Worm (Caenorhabditis elegans) whole organism, L2 larva: ENCODE results near the gene C14B1.2.

Source experiments
- C34F6.9 ChIP-seq: fragments of 150-350 bp; optimal IDR thresholded peaks from 2 replicates; lab custom pipeline; 2014; ENCODE audit warnings: missing biosample characterization, missing genetic modification characterization
- F13H6.1 ChIP-seq: sonication (generic microtip); optimal IDR thresholded peaks from 2 replicates; lab custom pipeline; 2016; ENCODE audit warnings: missing genetic modification characterization, missing compliant biosample characterization
- R02D3.7 ChIP-seq: fragments of 150-350 bp; optimal IDR thresholded peaks from 2 replicates; lab custom pipeline; 2014; ENCODE audit warnings: missing biosample characterization, missing genetic modification characterization
- Y55F3AM.14 ChIP-seq: fragments of 200-800 bp; sonication (Bioruptor generic); optimal IDR thresholded peaks from 2 replicates; lab custom pipeline; 2018; ENCODE audit warnings: mild to moderate bottlenecking, missing genetic modification characterization, missing compliant biosample characterization
- ZK546.5 ChIP-seq: sonication (generic microtip); optimal IDR thresholded peaks from 2 replicates; lab custom pipeline; 2017; ENCODE audit warnings: missing biosample characterization, missing genetic modification characterization
- alr-1 ChIP-seq: fragments of 150-350 bp; optimal IDR thresholded peaks from 2 replicates; lab custom pipeline; 2014; ENCODE audit warnings: missing biosample characterization, missing genetic modification characterization
- aly-2 ChIP-seq: fragments of 150-350 bp; optimal IDR thresholded peaks from 2 replicates; lab custom pipeline; 2014; ENCODE audit warnings: missing biosample characterization, missing genetic modification characterization
- ama-1 ChIP-seq: fragments of 150-350 bp; optimal IDR thresholded peaks from 2 replicates; lab custom pipeline; 2018; ENCODE audit warnings: inconsistent platforms
- blmp-1 ChIP-seq: sonication (generic microtip); optimal IDR thresholded peaks from 2 replicates; lab custom pipeline; 2017; ENCODE audit warnings: missing genetic modification characterization, mild to moderate bottlenecking, missing compliant biosample characterization, antibody characterized with exemption, moderate library complexity; ENCODE audit not compliant: insufficient read depth
- ceh-16 ChIP-seq: fragments of 150-350 bp; optimal IDR thresholded peaks from 2 replicates; lab custom pipeline; 2014; ENCODE audit warnings: missing biosample characterization, missing genetic modification characterization
- ceh-82 ChIP-seq: fragments of 150-350 bp; optimal IDR thresholded peaks from 2 replicates; lab custom pipeline; 2014; ENCODE audit warnings: missing biosample characterization, missing genetic modification characterization
- crh-2 ChIP-seq: sonication (generic microtip); optimal IDR thresholded peaks from 2 replicates; lab custom pipeline; 2017; ENCODE audit warnings: missing biosample characterization, missing genetic modification characterization
- egl-27 ChIP-seq: sonication (generic microtip); optimal IDR thresholded peaks from 3 replicates; lab custom pipeline; 2017; ENCODE audit warnings: missing biosample characterization, missing genetic modification reagents, missing genetic modification characterization
- elt-1 ChIP-seq: fragments of 150-350 bp; optimal IDR thresholded peaks from 2 replicates; lab custom pipeline; 2014; ENCODE audit warnings: missing biosample characterization, missing genetic modification characterization
- fos-1 ChIP-seq: fragments of 150-350 bp; optimal IDR thresholded peaks from 2 replicates; lab custom pipeline; 2014; ENCODE audit warnings: missing biosample characterization, missing genetic modification characterization
- lin-11 ChIP-seq: fragments of 150-350 bp; sonication (generic microtip); optimal IDR thresholded peaks from 2 replicates; lab custom pipeline; 2014; ENCODE audit warnings: missing biosample characterization, missing genetic modification characterization, inconsistent platforms, mixed read lengths
- lin-13 ChIP-seq: fragments of 150-350 bp; optimal IDR thresholded peaks from 2 replicates; lab custom pipeline; 2014; ENCODE audit warnings: missing biosample characterization, missing genetic modification reagents, missing genetic modification characterization
- lin-39 ChIP-seq: fragments of 150-350 bp; optimal IDR thresholded peaks from 2 replicates; lab custom pipeline; 2014; ENCODE audit warnings: missing biosample characterization, missing genetic modification reagents, missing genetic modification characterization
- lsy-2 ChIP-seq, 2 experiments: fragments of 150-350 bp in 1 of 2; sonication (generic microtip) in 1 of 2; optimal IDR thresholded peaks; 2 replicates each; lab custom pipeline; 2014 to 2017; ENCODE audit warnings: missing biosample characterization in 2 of 2, missing genetic modification characterization in 2 of 2
- mab-5 ChIP-seq: fragments of 150-350 bp; optimal IDR thresholded peaks from 2 replicates; lab custom pipeline; 2014; ENCODE audit warnings: missing biosample characterization, missing genetic modification characterization
- mbf-1 ChIP-seq: sonication (generic microtip); optimal IDR thresholded peaks from 2 replicates; lab custom pipeline; 2017; ENCODE audit warnings: missing biosample characterization, missing genetic modification characterization
- mdl-1 ChIP-seq, 2 experiments: fragments of 150-350 bp in 1 of 2; sonication (generic microtip) in 1 of 2; optimal IDR thresholded peaks; 2 replicates each; lab custom pipeline; 2017; ENCODE audit warnings: missing biosample characterization in 2 of 2, missing genetic modification characterization in 2 of 2
- nhr-10 ChIP-seq: sonication (generic microtip); optimal IDR thresholded peaks from 2 replicates; lab custom pipeline; 2017; ENCODE audit warnings: missing biosample characterization, missing genetic modification characterization
- nhr-11 ChIP-seq: fragments of 150-350 bp; optimal IDR thresholded peaks from 2 replicates; lab custom pipeline; 2014; ENCODE audit warnings: missing biosample characterization, missing genetic modification characterization
- nhr-129 ChIP-seq: fragments of 150-350 bp; optimal IDR thresholded peaks from 2 replicates; lab custom pipeline; 2014; ENCODE audit warnings: missing biosample characterization, missing genetic modification characterization
- nhr-25 ChIP-seq: fragments of 150-350 bp; sonication (generic microtip); optimal IDR thresholded peaks from 3 replicates; lab custom pipeline; 2014; ENCODE audit warnings: missing biosample characterization, missing genetic modification characterization
- nhr-77 ChIP-seq: fragments of 150-350 bp; optimal IDR thresholded peaks from 2 replicates; lab custom pipeline; 2014; ENCODE audit warnings: missing biosample characterization, missing genetic modification characterization
- peb-1 ChIP-seq: fragments of 150-350 bp; optimal IDR thresholded peaks from 2 replicates; lab custom pipeline; 2014; ENCODE audit warnings: missing biosample characterization, missing genetic modification characterization
- sem-4 ChIP-seq: fragments of 150-350 bp; optimal IDR thresholded peaks from 2 replicates; lab custom pipeline; 2014; ENCODE audit warnings: missing biosample characterization, missing genetic modification reagents, missing genetic modification characterization
- sma-3 ChIP-seq: sonication (generic microtip); optimal IDR thresholded peaks from 2 replicates; lab custom pipeline; 2016; ENCODE audit warnings: missing genetic modification reagents, missing genetic modification characterization, missing compliant biosample characterization
- sma-9 ChIP-seq, 2 experiments: fragments of 150-350 bp in 1 of 2; sonication (generic microtip) in 1 of 2; optimal IDR thresholded peaks; 2 replicates each; lab custom pipeline; 2014 to 2016; ENCODE audit warnings: missing genetic modification characterization in 2 of 2, mild to moderate bottlenecking in 1 of 2, missing biosample characterization in 1 of 2, missing compliant biosample characterization in 1 of 2, missing genetic modification reagents in 1 of 2, moderate library complexity in 1 of 2
- unc-55 ChIP-seq: fragments of 150-350 bp; sonication (generic microtip); optimal IDR thresholded peaks from 3 replicates; lab custom pipeline; 2014; ENCODE audit warnings: missing biosample characterization, missing genetic modification reagents, missing genetic modification characterization
- unc-62 ChIP-seq: fragments of 150-350 bp; optimal IDR thresholded peaks from 2 replicates; lab custom pipeline; 2014; ENCODE audit warnings: missing biosample characterization, missing genetic modification reagents, missing genetic modification characterization
- zag-1 ChIP-seq: fragments of 150-350 bp; optimal IDR thresholded peaks from 2 replicates; lab custom pipeline; 2014; ENCODE audit warnings: missing biosample characterization, missing genetic modification characterization
- ztf-1 ChIP-seq: fragments of 200-800 bp; sonication (Bioruptor generic); conservative IDR thresholded peaks from 2 replicates; pipeline ENCODE4 v1.3.6; 2022; ENCODE audit warnings: missing genetic modification characterization, missing compliant biosample characterization
- ztf-4 ChIP-seq: fragments of 150-350 bp; optimal IDR thresholded peaks from 2 replicates; lab custom pipeline; 2014; ENCODE audit warnings: missing biosample characterization, missing genetic modification characterization

Gene C14B1.2

DNA sequence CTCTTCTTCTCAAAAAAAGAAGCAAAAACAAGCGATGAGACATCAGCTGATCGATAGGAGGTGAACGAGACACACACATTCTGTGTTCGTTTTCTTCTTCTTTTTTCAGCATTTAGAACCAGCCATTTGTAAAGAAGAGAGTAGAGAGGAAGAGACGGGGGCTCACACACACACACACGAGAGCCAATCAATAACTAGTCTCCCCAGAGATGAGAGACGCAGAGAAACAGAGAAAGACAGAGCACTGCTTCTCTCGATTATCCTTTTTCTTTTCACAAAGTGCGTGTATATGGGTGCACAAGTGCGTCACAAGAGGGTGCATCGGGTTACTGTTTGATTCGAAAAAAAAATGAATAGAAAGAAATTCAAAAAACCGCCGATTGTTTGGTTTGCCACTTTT lies 24.7 kb upstream of the C14B1.2 start (continued):
- TF ChIP-seq sma-9 (GFP tag; optimal IDR thresholded peaks at IDR 0.05; lab: Kevin White, UChicago) (peak; percentile 81), sma-9 (tag; optimal IDR thresholded peaks at IDR 0.05; lab: Kevin White, UChicago) (no peak), alr-1 (tag; lab: Kevin White, UChicago) (no peak), ama-1 (lab: Kevin White, UChicago) (no peak), fos-1 (no peak), ztf-1 (no peak)
- TF ChIP-seq, all 48 proteins: peak for 16

DNA sequence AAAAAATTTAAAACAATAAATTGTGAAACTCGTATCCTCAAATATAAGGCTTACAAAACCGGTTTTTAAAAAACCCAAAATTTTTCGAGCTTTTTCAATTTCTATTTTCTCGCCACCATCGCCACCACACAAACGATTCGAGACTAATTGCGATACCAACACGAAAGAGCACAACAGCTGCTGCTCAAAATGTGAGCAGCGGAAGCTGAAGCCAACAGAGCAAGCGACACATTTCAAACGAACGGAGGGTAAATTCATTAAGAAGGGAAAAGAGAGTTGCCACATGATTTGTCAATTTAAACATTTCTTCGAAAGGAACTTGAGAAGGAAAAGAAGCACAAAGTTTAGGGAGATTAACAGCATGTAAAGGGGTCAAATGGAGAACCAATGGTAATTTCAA lies 23.0 kb upstream of the C14B1.2 start:
- TF ChIP-seq ztf-1 (no peak), unc-55 (GFP tag; lab: Kevin White, UChicago) (no peak), lsy-2 (tag; optimal IDR thresholded peaks at IDR 0.05; lab: Kevin White, UChicago) (peak in 1 of 2 experiments; percentile 34), elt-1 (no peak), ama-1 (lab: Kevin White, UChicago) (no peak), unc-62 (GFP tag; lab: Kevin White, UChicago) (no peak), lin-39 (tag; lab: Kevin White, UChicago) (no peak), C34F6.9 (tag; lab: Kevin White, UChicago) (no peak), mbf-1 (tag; lab: Kevin White, UChicago) (no peak), ZK546.5 (tag; lab: Kevin White, UChicago) (no peak), lin-11 (no peak), fos-1 (no peak), R02D3.7 (tag; lab: Kevin White, UChicago) (no peak), egl-27 (tag; lab: Kevin White, UChicago) (no peak), peb-1 (tag; lab: Kevin White, UChicago) (no peak), F13H6.1 (tag; lab: Kevin White, UChicago) (no peak), ceh-16 (tag; lab: Kevin White, UChicago) (no peak), sem-4 (tag; lab: Kevin White, UChicago) (peak; percentile 9)
- TF ChIP-seq, all 48 proteins: peak for 2

DNA sequence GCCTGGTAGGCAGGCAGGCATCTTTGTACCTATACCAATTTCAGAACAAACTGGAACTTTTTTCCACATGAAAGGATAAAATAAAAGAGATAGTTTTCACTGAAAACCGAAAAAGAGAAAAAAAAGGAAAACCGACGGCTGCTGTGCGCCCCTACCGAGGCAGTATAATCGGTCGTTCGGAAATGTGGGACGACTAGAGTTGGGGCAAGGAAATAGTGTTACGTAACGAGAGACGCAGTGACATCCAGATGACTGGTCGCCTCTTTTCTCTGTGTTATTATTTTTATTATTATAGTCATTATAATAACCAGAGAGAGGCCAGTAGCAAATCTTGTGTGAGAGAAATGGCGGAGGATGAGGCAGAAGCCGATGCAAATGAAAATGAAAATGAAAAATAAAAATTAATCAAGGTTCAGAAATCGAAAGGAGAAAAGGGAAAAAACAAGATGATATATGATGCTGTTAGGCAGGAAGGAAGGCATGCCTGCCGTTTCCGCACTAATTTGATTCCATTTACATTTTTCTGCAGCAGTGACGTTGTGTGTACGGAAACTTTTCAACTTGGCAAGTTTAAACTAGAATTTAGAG lies 20.6 kb upstream of the C14B1.2 start:
- TF ChIP-seq nhr-10 (tag; lab: Kevin White, UChicago): no peak
- no peak for TF ChIP-seq nhr-77 (tag; lab: Kevin White, UChicago)
- peak; percentile 20 for TF ChIP-seq blmp-1 (tag; lab: Kevin White, UChicago)
- TF ChIP-seq zag-1: no peak
- TF ChIP-seq sma-9 (GFP tag; optimal IDR thresholded peaks at IDR 0.05; lab: Kevin White, UChicago): peak; percentile 21
- no peak for TF ChIP-seq sma-9 (tag; optimal IDR thresholded peaks at IDR 0.05; lab: Kevin White, UChicago)
- TF ChIP-seq nhr-25: peak; percentile 6

DNA sequence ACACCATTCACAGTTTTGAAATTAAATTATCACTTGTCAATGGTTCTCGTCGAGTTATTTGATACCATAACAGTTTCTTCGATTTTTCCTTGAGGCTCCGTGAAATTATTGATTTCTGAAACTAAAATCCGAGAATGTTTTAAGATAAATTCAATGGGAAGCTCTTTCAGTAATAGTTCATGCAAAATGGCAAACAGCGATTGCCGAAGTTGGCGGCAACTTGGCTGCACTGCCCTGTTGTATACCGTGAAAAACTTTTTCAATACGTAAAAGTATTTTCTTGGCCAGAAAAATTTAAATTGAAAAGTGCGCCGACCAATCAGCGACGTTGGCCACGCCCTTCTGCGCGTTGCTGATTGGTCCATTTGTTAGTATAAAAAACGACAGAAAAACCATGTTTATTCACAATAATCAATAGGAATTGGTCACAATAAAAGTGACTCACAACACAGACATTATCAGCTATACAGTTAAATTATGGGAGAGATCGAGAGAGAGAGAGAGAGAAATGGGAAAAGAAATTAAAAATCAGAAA lies 19.1 kb upstream of the C14B1.2 start:
- TF ChIP-seq sma-3 (GFP tag; lab: Kevin White, UChicago) (no peak), lin-13 (GFP tag; lab: Kevin White, UChicago) (no peak), nhr-129 (tag; lab: Kevin White, UChicago) (no peak), lsy-2 (tag; optimal IDR thresholded peaks at IDR 0.05; lab: Kevin White, UChicago) (no peak), mdl-1 (tag; optimal IDR thresholded peaks at IDR 0.05; lab: Kevin White, UChicago) (no peak), nhr-11 (tag; lab: Kevin White, UChicago) (no peak), peb-1 (tag; lab: Kevin White, UChicago) (no peak), Y55F3AM.14 (GFP tag; lab: Kevin White, UChicago) (no peak), aly-2 (tag; lab: Kevin White, UChicago) (no peak), ceh-82 (no peak), mab-5 (tag; lab: Kevin White, UChicago) (no peak), crh-2 (tag; lab: Kevin White, UChicago) (no peak), ama-1 (lab: Kevin White, UChicago) (no peak), ztf-4 (no peak)
